Worm (Caenorhabditis elegans) whole organism, L1 larva: ENCODE results near the gene R07E5.7.

Source experiments
- C16A3.4 ChIP-seq: fragments of 150-350 bp; optimal IDR thresholded peaks from 2 replicates; lab custom pipeline; 2014; ENCODE audit warnings: missing biosample characterization, missing genetic modification characterization
- aly-2 ChIP-seq: fragments of 150-350 bp; optimal IDR thresholded peaks from 2 replicates; lab custom pipeline; 2014; ENCODE audit warnings: missing biosample characterization, missing genetic modification characterization
- blmp-1 ChIP-seq: fragments of 150-350 bp; optimal IDR thresholded peaks from 2 replicates; lab custom pipeline; 2014; ENCODE audit warnings: missing biosample characterization, missing genetic modification characterization
- ceh-82 ChIP-seq, 3 experiments: fragments of 150-350 bp in 1 of 3; sonication (generic microtip) in 2 of 3; optimal IDR thresholded peaks; 2 replicates each; lab custom pipeline; 2014 to 2017; ENCODE audit warnings: missing biosample characterization in 3 of 3, missing genetic modification characterization in 3 of 3
- ceh-88 ChIP-seq: fragments of 200-800 bp; sonication (Bioruptor generic); IDR thresholded peaks from 2 replicates; pipeline ENCODE4 v1.3.6; 2022; ENCODE audit warnings: missing genetic modification characterization, missing compliant biosample characterization
- dpl-1 ChIP-seq, 3 experiments: fragments of 150-350 bp in 2 of 3; sonication (generic microtip) in 1 of 3; optimal IDR thresholded peaks; 2 replicates each; lab custom pipeline; 2014 to 2017; ENCODE audit warnings: missing biosample characterization in 3 of 3, missing genetic modification characterization in 3 of 3, missing genetic modification reagents in 3 of 3
- dsc-1 ChIP-seq: sonication (generic microtip); optimal IDR thresholded peaks from 2 replicates; lab custom pipeline; 2016; ENCODE audit warnings: mild to moderate bottlenecking, missing genetic modification characterization, missing compliant biosample characterization
- efl-1 ChIP-seq, 4 experiments: fragments of 150-350 bp; optimal IDR thresholded peaks in 3 of 4; peaks in 1 of 4; 1 replicate in 1 of 4; 2 replicates in 3 of 4; lab custom pipeline; 2014; ENCODE audit warnings: missing biosample characterization in 2 of 4, missing genetic modification characterization in 2 of 4, missing genetic modification reagents in 2 of 4
- efl-3 ChIP-seq: fragments of 200-800 bp; sonication (Bioruptor generic); optimal IDR thresholded peaks from 2 replicates; lab custom pipeline; 2018; ENCODE audit warnings: mild to moderate bottlenecking, missing genetic modification characterization, missing compliant biosample characterization
- elt-2 ChIP-seq: sonication (generic microtip); optimal IDR thresholded peaks from 2 replicates; lab custom pipeline; 2016; ENCODE audit warnings: missing genetic modification characterization, mild to moderate bottlenecking, inconsistent platforms, missing compliant biosample characterization, missing genetic modification reagents
- elt-3 ChIP-seq, 6 experiments: fragments of 150-350 bp in 1 of 6; sonication (generic microtip); optimal IDR thresholded peaks; 2 replicates each; lab custom pipeline; 2017 to 2018; ENCODE audit warnings: missing biosample characterization in 6 of 6, missing genetic modification characterization in 6 of 6, inconsistent platforms in 1 of 6
- fkh-8 ChIP-seq: sonication (generic microtip); optimal IDR thresholded peaks from 2 replicates; lab custom pipeline; 2016; ENCODE audit warnings: mild to moderate bottlenecking, missing genetic modification characterization, missing compliant biosample characterization
- grh-1 ChIP-seq: fragments of 200-800 bp; sonication (Bioruptor generic); IDR thresholded peaks from 2 replicates; pipeline ENCODE4 v1.3.6; 2022; ENCODE audit warnings: missing genetic modification reagents, missing genetic modification characterization, missing compliant biosample characterization
- hlh-4 ChIP-seq: sonication (generic microtip); optimal IDR thresholded peaks from 2 replicates; lab custom pipeline; 2016; ENCODE audit warnings: mild to moderate bottlenecking, missing genetic modification characterization, missing compliant biosample characterization
- irx-1 ChIP-seq: sonication (generic microtip); optimal IDR thresholded peaks from 2 replicates; lab custom pipeline; 2016; ENCODE audit warnings: missing genetic modification characterization, missing compliant biosample characterization
- isw-1 ChIP-seq: fragments of 200-800 bp; sonication (Bioruptor generic); IDR thresholded peaks from 2 replicates; pipeline ENCODE4 v1.3.6; 2022; ENCODE audit warnings: missing genetic modification characterization, missing compliant biosample characterization
- lin-13 ChIP-seq: fragments of 150-350 bp; optimal IDR thresholded peaks from 2 replicates; lab custom pipeline; 2014; ENCODE audit warnings: missing biosample characterization, missing genetic modification reagents, missing genetic modification characterization
- lin-15B ChIP-seq: fragments of 150-350 bp; sonication (generic microtip); optimal IDR thresholded peaks from 3 replicates; lab custom pipeline; 2014; ENCODE audit warnings: missing biosample characterization, missing genetic modification characterization
- lin-35 ChIP-seq, 2 experiments: fragments of 150-350 bp; optimal IDR thresholded peaks; 2 replicates each; lab custom pipeline; 2014; ENCODE audit warnings: missing biosample characterization in 2 of 2, missing genetic modification characterization in 2 of 2, missing genetic modification reagents in 2 of 2
- lir-3 ChIP-seq: sonication (generic microtip); optimal IDR thresholded peaks from 2 replicates; lab custom pipeline; 2016; ENCODE audit warnings: mild to moderate bottlenecking, missing genetic modification characterization, moderate library complexity, missing compliant biosample characterization; ENCODE audit not compliant: poor library complexity
- lsy-2 ChIP-seq, 2 experiments: fragments of 150-350 bp; optimal IDR thresholded peaks; 2 replicates each; lab custom pipeline; 2014; ENCODE audit warnings: missing biosample characterization in 2 of 2, missing genetic modification characterization in 2 of 2
- mdl-1 ChIP-seq, 2 experiments: fragments of 150-350 bp; optimal IDR thresholded peaks; 2 replicates each; lab custom pipeline; 2014 to 2017; ENCODE audit warnings: missing biosample characterization in 2 of 2, missing genetic modification characterization in 2 of 2, inconsistent platforms in 1 of 2
- mep-1 ChIP-seq: fragments of 150-350 bp; optimal IDR thresholded peaks from 2 replicates; lab custom pipeline; 2014; ENCODE audit warnings: missing biosample characterization, missing genetic modification characterization
- nhr-11 ChIP-seq: fragments of 150-350 bp; optimal IDR thresholded peaks from 2 replicates; lab custom pipeline; 2014; ENCODE audit warnings: missing biosample characterization, missing genetic modification characterization
- nhr-19 ChIP-seq: fragments of 200-800 bp; sonication (Bioruptor generic); conservative IDR thresholded peaks from 2 replicates; pipeline ENCODE4 v1.3.6; 2022; ENCODE audit warnings: missing genetic modification characterization, missing compliant biosample characterization
- nhr-20 ChIP-seq: sonication (generic microtip); optimal IDR thresholded peaks from 2 replicates; lab custom pipeline; 2016; ENCODE audit warnings: mild to moderate bottlenecking, missing genetic modification characterization, missing compliant biosample characterization
- nhr-47 ChIP-seq: sonication (generic microtip); optimal IDR thresholded peaks from 2 replicates; lab custom pipeline; 2016; ENCODE audit warnings: mild to moderate bottlenecking, missing genetic modification characterization, moderate library complexity, missing compliant biosample characterization
- nhr-71 ChIP-seq: sonication (generic microtip); optimal IDR thresholded peaks from 2 replicates; lab custom pipeline; 2016; ENCODE audit warnings: mild to moderate bottlenecking, missing genetic modification characterization, moderate library complexity, missing compliant biosample characterization
- nhr-77 ChIP-seq: fragments of 150-350 bp; optimal IDR thresholded peaks from 2 replicates; lab custom pipeline; 2014; ENCODE audit warnings: missing biosample characterization, missing genetic modification characterization
- nhr-85 ChIP-seq: sonication (generic microtip); peaks from one replicate; lab custom pipeline; 2016; ENCODE audit warnings: missing genetic modification characterization, inconsistent platforms, missing compliant biosample characterization
- nhr-90 ChIP-seq: sonication (generic microtip); optimal IDR thresholded peaks from 2 replicates; lab custom pipeline; 2016; ENCODE audit warnings: mild to moderate bottlenecking, missing genetic modification characterization, missing compliant biosample characterization; ENCODE audit not compliant: poor library complexity
- pax-3 ChIP-seq: fragments of 200-800 bp; sonication (Bioruptor generic); optimal IDR thresholded peaks from 2 replicates; lab custom pipeline; 2018; ENCODE audit warnings: mild to moderate bottlenecking, missing genetic modification characterization, moderate library complexity, missing compliant biosample characterization
- pqm-1 ChIP-seq: sonication (generic microtip); optimal IDR thresholded peaks from 3 replicates; lab custom pipeline; 2017; ENCODE audit warnings: missing biosample characterization, missing genetic modification characterization
- rnt-1 ChIP-seq: sonication (generic microtip); optimal IDR thresholded peaks from 2 replicates; lab custom pipeline; 2016; ENCODE audit warnings: mild to moderate bottlenecking, missing genetic modification characterization, moderate library complexity, missing compliant biosample characterization
- skn-1 ChIP-seq: fragments of 150-350 bp; optimal IDR thresholded peaks from 2 replicates; lab custom pipeline; 2014; ENCODE audit warnings: missing biosample characterization, missing genetic modification characterization
- snu-23 ChIP-seq: sonication (generic microtip); optimal IDR thresholded peaks from 2 replicates; lab custom pipeline; 2016; ENCODE audit warnings: missing genetic modification characterization, missing compliant biosample characterization
- swsn-7 ChIP-seq: sonication (generic microtip); optimal IDR thresholded peaks from 2 replicates; lab custom pipeline; 2016; ENCODE audit warnings: missing genetic modification characterization, missing compliant biosample characterization
- tbx-2 ChIP-seq: sonication (generic microtip); optimal IDR thresholded peaks from 2 replicates; lab custom pipeline; 2016; ENCODE audit warnings: missing genetic modification characterization, missing compliant biosample characterization
- xbp-1 ChIP-seq: sonication (generic microtip); optimal IDR thresholded peaks from 2 replicates; lab custom pipeline; 2016; ENCODE audit warnings: missing genetic modification characterization, missing compliant biosample characterization
- zip-4 ChIP-seq: fragments of 200-800 bp; sonication (Bioruptor generic); optimal IDR thresholded peaks from 2 replicates; lab custom pipeline; 2018; ENCODE audit warnings: mild to moderate bottlenecking, missing genetic modification characterization, moderate library complexity, missing compliant biosample characterization

R07E5.7 gene

DNA sequence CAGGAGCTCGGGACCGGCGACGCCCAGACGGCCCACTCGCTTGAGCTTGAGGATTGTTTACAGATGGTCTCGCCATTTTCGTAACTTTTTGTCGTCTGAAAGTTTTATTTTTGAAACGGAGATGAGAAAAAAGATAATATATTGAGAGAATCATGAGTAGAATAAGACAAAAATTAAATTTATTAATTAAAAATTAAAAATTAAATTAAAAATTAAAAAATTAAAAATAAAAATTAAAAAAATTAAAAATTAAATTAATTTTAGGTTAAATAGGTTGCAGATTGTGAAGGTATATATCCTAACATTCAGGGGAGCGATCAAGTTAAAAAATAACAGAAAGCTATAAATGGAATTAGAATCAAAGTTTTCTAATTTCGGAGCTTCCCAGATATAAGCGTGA is 39.2 kb downstream of the R07E5.7 start, which contains the start of gene B0284.3:
Gene B0284.3 (minus strand): TSS at position 101 of the 400 bp plus-strand sequence.
- no peak for TF ChIP-seq ceh-82 (tag; optimal IDR thresholded peaks at IDR 0.05; lab: Kevin White, UChicago)
- TF ChIP-seq nhr-77 (tag; lab: Kevin White, UChicago), result no peak
- TF ChIP-seq efl-3, result no peak
- TF ChIP-seq hlh-4 (tag; lab: Kevin White, UChicago), result no peak
- no peak for TF ChIP-seq C16A3.4 (tag; lab: Kevin White, UChicago)
- TF ChIP-seq isw-1, result no peak
- TF ChIP-seq zip-4, result no peak
- TF ChIP-seq pqm-1 (tag; lab: Kevin White, UChicago), result no peak
- TF ChIP-seq lin-15B (tag; lab: Kevin White, UChicago), result no peak
- no peak for TF ChIP-seq lin-13 (GFP tag; lab: Kevin White, UChicago)
- TF ChIP-seq xbp-1 (tag; lab: Kevin White, UChicago), result no peak
- TF ChIP-seq nhr-11 (tag; lab: Kevin White, UChicago), result no peak
- TF ChIP-seq elt-2 (tag; lab: Kevin White, UChicago), result no peak

DNA sequence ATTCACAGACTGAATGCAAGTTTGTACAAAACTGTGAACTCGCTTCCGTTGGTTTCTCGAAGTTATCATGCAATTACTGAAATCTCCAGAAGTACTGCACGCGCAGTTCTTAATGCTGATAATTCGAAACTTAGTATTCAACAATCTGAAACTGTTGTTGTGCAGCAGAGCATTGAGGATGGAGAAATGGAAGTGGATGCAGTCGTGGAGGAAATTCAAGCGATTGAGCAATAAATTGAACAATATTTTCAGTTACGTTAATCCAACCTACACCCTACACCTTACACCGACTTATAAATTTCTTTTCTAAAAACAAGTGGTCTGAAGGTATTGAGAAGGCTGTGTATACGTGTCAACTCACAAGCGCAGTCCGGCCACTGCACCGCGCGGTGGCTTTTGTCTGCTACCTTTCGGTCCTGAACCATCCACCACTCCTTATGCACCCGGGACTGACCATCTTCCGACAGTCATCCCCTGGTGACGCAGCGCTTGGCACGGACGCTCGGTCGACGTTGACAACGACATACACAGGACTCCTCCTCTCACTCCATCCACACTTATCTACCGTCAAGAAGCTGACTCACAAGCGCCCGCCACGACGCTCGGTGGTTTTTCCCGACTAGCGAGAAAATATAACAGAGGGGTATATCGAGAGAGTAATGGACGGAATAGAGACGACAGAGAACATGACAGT is 40.2 kb downstream of the R07E5.7 start:
- TF ChIP-seq xbp-1 (tag; lab: Kevin White, UChicago) (peak; percentile 25), lsy-2 (tag; optimal IDR thresholded peaks at IDR 0.05; lab: Kevin White, UChicago) (peak; percentile 30 to 65), lin-35 (GFP tag; optimal IDR thresholded peaks at IDR 0.05; lab: Kevin White, UChicago) (peak in 1 of 2 experiments; percentile 21), mep-1 (tag; lab: Kevin White, UChicago) (peak; percentile 50), pax-3 (tag; lab: Kevin White, UChicago) (peak; percentile 13), irx-1 (tag; lab: Kevin White, UChicago) (peak; percentile 19), lir-3 (tag; lab: Kevin White, UChicago) (peak; percentile 8), fkh-8 (tag; lab: Kevin White, UChicago) (peak; percentile 29), rnt-1 (tag; lab: Kevin White, UChicago) (peak; percentile 28), grh-1 (0 out of 2 replicates have a peak, but pooled peaks have one; percentile 28), nhr-20 (tag; lab: Kevin White, UChicago) (peak; percentile 48), nhr-85 (peak; percentile 56), nhr-71 (peak; percentile 62), efl-1 (optimal IDR thresholded peaks at IDR 0.05; lab: Kevin White, UChicago) (peak in 1 of 2 experiments; percentile 38), efl-1 (GFP tag; optimal IDR thresholded peaks at IDR 0.05 in 1 of 2; lab: Kevin White, UChicago) (peak in 1 of 2 experiments; percentile 61), ceh-88 (GFP tag; lab: Robert Waterston, UW) (peak; percentile 48; the same call in 1 of the 2 replicates), swsn-7 (tag; lab: Kevin White, UChicago) (peak; percentile 52), nhr-19 (GFP tag; lab: Robert Waterston, UW) (peak; percentile 81), blmp-1 (tag; lab: Kevin White, UChicago) (peak; percentile 28), snu-23 (GFP tag; lab: Kevin White, UChicago) (peak; percentile 52), dsc-1 (tag; lab: Kevin White, UChicago) (peak; percentile 25), tbx-2 (tag; lab: Kevin White, UChicago) (peak; percentile 23), C16A3.4 (tag; lab: Kevin White, UChicago) (peak; percentile 23), aly-2 (peak; percentile 30), elt-3 (tag; optimal IDR thresholded peaks at IDR 0.05; lab: Kevin White, UChicago) (peak in 1 of 6 experiments; percentile 17), nhr-47 (tag; lab: Kevin White, UChicago) (peak; percentile 56), nhr-90 (tag; lab: Kevin White, UChicago) (peak; percentile 56), skn-1 (tag; lab: Kevin White, UChicago) (peak; percentile 27), isw-1 (peak; percentile 8; the same call in 1 of the 2 replicates), dpl-1 (GFP tag; optimal IDR thresholded peaks at IDR 0.05; lab: Kevin White, UChicago) (peak in 1 of 3 experiments; percentile 5), mdl-1 (tag; optimal IDR thresholded peaks at IDR 0.05; lab: Kevin White, UChicago) (peak in 1 of 2 experiments; percentile 1)
